Fruit fly (Drosophila melanogaster) whole organism, embryonic: Measurements from ENCODE around the gene CG15927.

Experiments used
- Asciz ChIP-seq: fragments of 200-800 bp; sonication (Bioruptor generic); optimal IDR thresholded peaks from 2 replicates; lab custom pipeline; 2017; ENCODE audit warnings: missing biosample characterization, mild to moderate bottlenecking, missing genetic modification characterization, missing genetic modification reagents
- CG12942 ChIP-seq: fragments of 200-800 bp; sonication (Bioruptor generic); optimal IDR thresholded peaks from 3 replicates; lab custom pipeline; 2016; ENCODE audit warnings: missing biosample characterization, missing genetic modification characterization
- CG13424 ChIP-seq: fragments of 200-800 bp; sonication (Bioruptor generic); optimal IDR thresholded peaks from 2 replicates; lab custom pipeline; 2019; ENCODE audit warnings: missing biosample characterization, mild to moderate bottlenecking, missing genetic modification characterization, moderate library complexity
- CG15073 ChIP-seq: fragments of 200-800 bp; sonication (Bioruptor generic); optimal IDR thresholded peaks from 2 replicates; lab custom pipeline; 2016; ENCODE audit warnings: missing biosample characterization, missing genetic modification characterization
- CG15696 ChIP-seq: fragments of 200-800 bp; sonication (Bioruptor generic); optimal IDR thresholded peaks from 2 replicates; lab custom pipeline; 2019; ENCODE audit warnings: missing biosample characterization, mild to moderate bottlenecking, missing genetic modification characterization, moderate library complexity
- CG1602 ChIP-seq: fragments of 200-800 bp; sonication (Bioruptor generic); optimal IDR thresholded peaks from 3 replicates; lab custom pipeline; 2016; ENCODE audit warnings: missing biosample characterization, missing genetic modification characterization
- CG16779 ChIP-seq: fragments of 200-800 bp; sonication (Bioruptor generic); IDR thresholded peaks from 2 replicates; pipeline ENCODE4 v1.3.6; 2022; ENCODE audit warnings: missing biosample characterization, missing genetic modification characterization
- CG16815 ChIP-seq: fragments of 200-800 bp; sonication (Bioruptor generic); optimal IDR thresholded peaks from 3 replicates; lab custom pipeline; 2017; ENCODE audit warnings: missing biosample characterization, mild to moderate bottlenecking, missing genetic modification characterization
- CG17802 ChIP-seq: fragments of 200-800 bp; sonication (Bioruptor generic); optimal IDR thresholded peaks from 2 replicates; lab custom pipeline; 2018; ENCODE audit warnings: missing biosample characterization, mild to moderate bottlenecking, missing genetic modification characterization, moderate library complexity
- CG18262 ChIP-seq: fragments of 200-800 bp; optimal IDR thresholded peaks from 3 replicates; lab custom pipeline; 2019; ENCODE audit warnings: missing biosample characterization, mild to moderate bottlenecking, missing genetic modification characterization, moderate library complexity
- CG2889 ChIP-seq: fragments of 200-800 bp; sonication (Bioruptor generic); IDR thresholded peaks from 3 replicates; pipeline ENCODE4 v1.3.6; 2022; ENCODE audit warnings: missing biosample characterization, missing genetic modification characterization
- CG31441 ChIP-seq: fragments of 200-800 bp; sonication (Bioruptor generic); IDR thresholded peaks from 2 replicates; pipeline ENCODE4 v1.3.6; 2022; ENCODE audit warnings: missing biosample characterization, missing genetic modification characterization
- CG34224 ChIP-seq: fragments of 200-800 bp; sonication (Bioruptor generic); IDR thresholded peaks from 3 replicates; pipeline ENCODE4 v1.3.6; 2022; ENCODE audit warnings: missing biosample characterization, missing genetic modification characterization; ENCODE audit not compliant: partially characterized antibody
- CG34422 ChIP-seq: fragments of 200-800 bp; sonication (Bioruptor generic); IDR thresholded peaks from 3 replicates; pipeline ENCODE4 v1.3.6; 2022; ENCODE audit warnings: missing biosample characterization, missing genetic modification characterization
- CG4360 ChIP-seq: fragments of 200-800 bp; sonication (Bioruptor generic); IDR thresholded peaks from 2 replicates; pipeline ENCODE4 v1.3.6; 2022; ENCODE audit warnings: missing biosample characterization, missing genetic modification characterization
- CG6683 ChIP-seq: fragments of 200-800 bp; sonication (Bioruptor generic); optimal IDR thresholded peaks from 2 replicates; lab custom pipeline; 2017; ENCODE audit warnings: missing biosample characterization, mild to moderate bottlenecking, missing genetic modification characterization, missing genetic modification reagents
- CG6689 ChIP-seq: fragments of 200-800 bp; sonication (Bioruptor generic); IDR thresholded peaks from 2 replicates; pipeline ENCODE4 v1.3.6; 2022; ENCODE audit warnings: missing biosample characterization, missing genetic modification characterization
- CG7745 ChIP-seq: fragments of 200-800 bp; sonication (Bioruptor generic); optimal IDR thresholded peaks from 2 replicates; lab custom pipeline; 2018; ENCODE audit warnings: missing biosample characterization, mild to moderate bottlenecking, missing genetic modification characterization, moderate library complexity
- CG8359 ChIP-seq: fragments of 200-800 bp; sonication (Bioruptor generic); optimal IDR thresholded peaks from 2 replicates; lab custom pipeline; 2017; ENCODE audit warnings: missing biosample characterization, mild to moderate bottlenecking, missing genetic modification characterization, borderline replicate concordance
- CG9215 ChIP-seq: fragments of 200-800 bp; sonication (Bioruptor generic); IDR thresholded peaks from 2 replicates; pipeline ENCODE4 v1.3.6; 2022; ENCODE audit warnings: missing biosample characterization, missing genetic modification characterization
- CG9797 ChIP-seq: fragments of 200-800 bp; sonication (Bioruptor generic); optimal IDR thresholded peaks from 3 replicates; lab custom pipeline; 2018; ENCODE audit warnings: missing biosample characterization, mild to moderate bottlenecking, missing genetic modification characterization
- CHES-1-like ChIP-seq: fragments of 200-800 bp; sonication (Bioruptor generic); optimal IDR thresholded peaks from 2 replicates; lab custom pipeline; 2016; ENCODE audit warnings: missing biosample characterization, missing genetic modification characterization
- Chrac-16 ChIP-seq: fragments of 200-800 bp; sonication (Bioruptor generic); optimal IDR thresholded peaks from 3 replicates; lab custom pipeline; 2016; ENCODE audit warnings: missing biosample characterization, missing genetic modification characterization
- Dad ChIP-seq: fragments of 200-800 bp; sonication (Bioruptor generic); optimal IDR thresholded peaks from 3 replicates; lab custom pipeline; 2016; ENCODE audit warnings: missing biosample characterization, missing genetic modification characterization
- Dfd ChIP-seq, 2 experiments: fragments of >200 bp; optimal IDR thresholded peaks; 2 replicates each; lab custom pipeline; 2017; ENCODE audit warnings: missing biosample characterization in 2 of 2, missing genetic modification characterization in 2 of 2
- NC2β ChIP-seq: fragments of 200-800 bp; sonication (Bioruptor generic); optimal IDR thresholded peaks from 2 replicates; lab custom pipeline; 2016; ENCODE audit warnings: missing biosample characterization, missing genetic modification characterization
- NFAT ChIP-seq: fragments of 200-800 bp; sonication (Bioruptor generic); IDR thresholded peaks from 2 replicates; pipeline ENCODE4 v1.3.6; 2022; ENCODE audit warnings: missing biosample characterization, missing genetic modification characterization
- Scr ChIP-seq: fragments of 200-800 bp; sonication (Bioruptor generic); IDR thresholded peaks from 2 replicates; pipeline ENCODE4 v1.3.6; 2022; ENCODE audit warnings: missing biosample characterization, missing genetic modification characterization; ENCODE audit not compliant: partially characterized antibody
- Xrp1 ChIP-seq: fragments of 200-800 bp; sonication (Bioruptor generic); IDR thresholded peaks from 2 replicates; pipeline ENCODE4 v1.3.6; 2022; ENCODE audit warnings: missing biosample characterization, missing genetic modification characterization
- fu2 ChIP-seq: fragments of 200-800 bp; sonication (Bioruptor generic); optimal IDR thresholded peaks from 2 replicates; lab custom pipeline; 2016; ENCODE audit warnings: missing biosample characterization, missing genetic modification characterization
- jumu ChIP-seq: fragments of 200-800 bp; sonication (Bioruptor generic); optimal IDR thresholded peaks from 3 replicates; lab custom pipeline; 2016; ENCODE audit warnings: missing biosample characterization, missing genetic modification characterization
- kah ChIP-seq: fragments of 200-800 bp; sonication (Bioruptor generic); optimal IDR thresholded peaks from 2 replicates; lab custom pipeline; 2018; ENCODE audit warnings: missing biosample characterization, mild to moderate bottlenecking, missing genetic modification characterization
- klu ChIP-seq: fragments of 200-800 bp; sonication (Bioruptor generic); IDR thresholded peaks from 2 replicates; pipeline ENCODE4 v1.3.6; 2022; ENCODE audit warnings: missing biosample characterization, missing genetic modification characterization
- lab ChIP-seq: fragments of 200-800 bp; sonication (Bioruptor generic); optimal IDR thresholded peaks from 3 replicates; lab custom pipeline; 2017; ENCODE audit warnings: missing biosample characterization, missing genetic modification characterization, mild to moderate bottlenecking, moderate library complexity, missing genetic modification reagents
- lilli ChIP-seq: fragments of 200-800 bp; sonication (Bioruptor generic); optimal IDR thresholded peaks from 3 replicates; lab custom pipeline; 2016; ENCODE audit warnings: missing biosample characterization, missing genetic modification characterization
- mam ChIP-seq: fragments of 200-800 bp; sonication (Bioruptor generic); optimal IDR thresholded peaks from 3 replicates; lab custom pipeline; 2016; ENCODE audit warnings: missing biosample characterization, missing genetic modification characterization
- nom ChIP-seq: fragments of 200-800 bp; sonication (Bioruptor generic); optimal IDR thresholded peaks from 2 replicates; lab custom pipeline; 2017; ENCODE audit warnings: missing biosample characterization, missing genetic modification characterization, mild to moderate bottlenecking, moderate library complexity, missing genetic modification reagents
- oc ChIP-seq: fragments of 200-800 bp; sonication (Bioruptor generic); optimal IDR thresholded peaks from 2 replicates; lab custom pipeline; 2018; ENCODE audit warnings: missing biosample characterization, mild to moderate bottlenecking, missing genetic modification characterization, moderate library complexity
- pan ChIP-seq, 4 experiments: fragments of >200 bp in 3 of 4; fragments of 200-800 bp in 1 of 4; sonication (Bioruptor generic) in 1 of 4; optimal IDR thresholded peaks in 3 of 4; IDR thresholded peaks in 1 of 4; 2 replicates each; pipeline versions ENCODE4 v1.3.6 to Lab custom; 2017 to 2022; ENCODE audit warnings: missing biosample characterization in 2 of 4, missing genetic modification characterization in 2 of 4, mixed read lengths in 1 of 4
- prd ChIP-seq, 3 experiments: fragments of >200 bp in 2 of 3; fragments of 200-800 bp in 1 of 3; sonication (Bioruptor generic) in 1 of 3; optimal IDR thresholded peaks in 2 of 3; IDR thresholded peaks in 1 of 3; 2 replicates in 2 of 3; 3 replicates in 1 of 3; pipeline versions ENCODE4 v1.3.6 to Lab custom; 2017 to 2022; ENCODE audit warnings: missing biosample characterization in 1 of 3, missing genetic modification characterization in 1 of 3
- repo ChIP-seq: fragments of 200-800 bp; sonication (Bioruptor generic); optimal IDR thresholded peaks from 2 replicates; lab custom pipeline; 2016; ENCODE audit warnings: missing biosample characterization, missing genetic modification characterization
- rib ChIP-seq: fragments of 200-800 bp; sonication (Bioruptor generic); IDR thresholded peaks from 2 replicates; pipeline ENCODE4 v1.3.6; 2022; ENCODE audit warnings: missing biosample characterization, missing genetic modification characterization
- sd ChIP-seq: fragments of 200-800 bp; sonication (Bioruptor generic); optimal IDR thresholded peaks from 3 replicates; lab custom pipeline; 2018; ENCODE audit warnings: missing biosample characterization, mild to moderate bottlenecking, missing genetic modification characterization, moderate library complexity
- sens-2 ChIP-seq: fragments of 200-800 bp; sonication (Bioruptor generic); IDR thresholded peaks from 2 replicates; pipeline ENCODE4 v1.3.6; 2022; ENCODE audit warnings: missing biosample characterization, missing genetic modification characterization
- sna ChIP-seq: fragments of 200-800 bp; sonication (Bioruptor generic); IDR thresholded peaks from 2 replicates; pipeline ENCODE4 v1.3.6; 2022; ENCODE audit warnings: missing biosample characterization, missing genetic modification characterization; ENCODE audit not compliant: partially characterized antibody
- unc-4 ChIP-seq: fragments of 200-800 bp; sonication (Bioruptor generic); IDR thresholded peaks from 2 replicates; pipeline ENCODE4 v1.3.6; 2022; ENCODE audit warnings: missing biosample characterization, missing genetic modification characterization; ENCODE audit not compliant: partially characterized antibody
- vvl ChIP-seq: fragments of 200-800 bp; sonication (Bioruptor generic); IDR thresholded peaks from 2 replicates; pipeline ENCODE4 v1.3.6; 2022; ENCODE audit warnings: missing biosample characterization, missing genetic modification characterization
- zfh2 ChIP-seq: fragments of 200-800 bp; sonication (Bioruptor generic); optimal IDR thresholded peaks from 2 replicates; lab custom pipeline; 2016; ENCODE audit warnings: missing biosample characterization, missing genetic modification characterization

CG15927 gene

dm6 chrX:12462936-12463558 lies 8.5 kb downstream of the CG15927 start, which contains the start of the genes Rab40 and CG42258:
Gene Rab40, minus strand, starts transcription at chrX:12463112.
Gene CG42258, plus strand, starts transcription at chrX:12463528.
- TF ChIP-seq oc (tag; lab: Kevin White, UChicago) (no peak), CG13424 (peak; percentile 40), Asciz (GFP tag; lab: Kevin White, UChicago) (no peak), rib (GFP tag; lab: Robert Waterston, UW) (no peak; the same call in 1 of the 2 replicates), pan (optimal IDR thresholded peaks at IDR 0.05; lab: Kevin White, UChicago) (no peak), pan (GFP tag; optimal IDR thresholded peaks at IDR 0.05 in 1 of 2, IDR thresholded peaks at IDR 0.05 in 1 of 2) (peak in 1 of 2 experiments; percentile 47), CG9215 (GFP tag; lab: Robert Waterston, UW) (peak; percentile 48; the same call in 1 of the 2 replicates), lilli (GFP tag; lab: Kevin White, UChicago) (peak; percentile 69), zfh2 (GFP tag; lab: Kevin White, UChicago) (peak; percentile 56), CG16815 (peak; percentile 23), Dfd (GFP tag; optimal IDR thresholded peaks at IDR 0.05; lab: Kevin White, UChicago) (no peak), CG15696 (tag; lab: Kevin White, UChicago) (peak; percentile 25), prd (optimal IDR thresholded peaks at IDR 0.05; lab: Kevin White, UChicago) (no peak), prd (GFP tag; IDR thresholded peaks at IDR 0.05; lab: Robert Waterston, UW) (peak; percentile 37; the same call in 2 of the 3 replicates), vvl (GFP tag; lab: Robert Waterston, UW) (peak; percentile 34; the same call in 1 of the 2 replicates), CG15073 (GFP tag; lab: Kevin White, UChicago) (no peak), CG8359 (GFP tag; lab: Kevin White, UChicago) (no peak), CG34224 (GFP tag; lab: Robert Waterston, UW) (peak; percentile 48), kah (no peak), mam (GFP tag; lab: Kevin White, UChicago) (peak; percentile 66), CG18262 (tag; lab: Kevin White, UChicago) (peak; percentile 55), Scr (GFP tag; lab: Robert Waterston, UW) (peak; percentile 73), CG2889 (GFP tag; lab: Robert Waterston, UW) (no peak), sd (no peak), CG34422 (GFP tag; lab: Robert Waterston, UW) (no peak), CG9797 (GFP tag; lab: Kevin White, UChicago) (peak; percentile 4), CG6683 (GFP tag; lab: Kevin White, UChicago) (no peak), CG31441 (GFP tag; lab: Robert Waterston, UW) (peak; percentile 37; the same call in 1 of the 2 replicates), fu2 (GFP tag; lab: Kevin White, UChicago) (peak; percentile 44), jumu (GFP tag; lab: Kevin White, UChicago) (peak; percentile 32), CG17802 (tag; lab: Kevin White, UChicago) (no peak), CG7745 (tag; lab: Kevin White, UChicago) (no peak), CG16779 (GFP tag; lab: Robert Waterston, UW) (no peak), unc-4 (GFP tag; lab: Robert Waterston, UW) (peak; percentile 62; the same call in 1 of the 2 replicates), klu (GFP tag; lab: Robert Waterston, UW) (peak; percentile 23; the same call in 1 of the 2 replicates), CG6689 (GFP tag; lab: Robert Waterston, UW) (peak; percentile 31; the same call in 1 of the 2 replicates), Xrp1 (peak; percentile 46; the same call in 1 of the 2 replicates), repo (GFP tag; lab: Kevin White, UChicago) (no peak), Dad (GFP tag; lab: Kevin White, UChicago) (peak; percentile 21), sna (peak; percentile 44; the same call in 1 of the 2 replicates), NC2β (GFP tag; lab: Kevin White, UChicago) (no peak), CHES-1-like (GFP tag; lab: Kevin White, UChicago) (no peak), CG1602 (peak; percentile 16), Chrac-16 (GFP tag; lab: Kevin White, UChicago) (peak; percentile 55), CG12942 (peak; percentile 14), lab (GFP tag; lab: Kevin White, UChicago) (peak; percentile 43), CG4360 (GFP tag; lab: Robert Waterston, UW) (no peak), nom (no peak), sens-2 (GFP tag; lab: Robert Waterston, UW) (0 out of 2 replicates have a peak, but pooled peaks have one; percentile 37), NFAT (GFP tag; lab: Robert Waterston, UW) (peak; percentile 45)
